Worm (Caenorhabditis elegans): ENCODE results near the gene Y57E12AL.1.

DNA sequence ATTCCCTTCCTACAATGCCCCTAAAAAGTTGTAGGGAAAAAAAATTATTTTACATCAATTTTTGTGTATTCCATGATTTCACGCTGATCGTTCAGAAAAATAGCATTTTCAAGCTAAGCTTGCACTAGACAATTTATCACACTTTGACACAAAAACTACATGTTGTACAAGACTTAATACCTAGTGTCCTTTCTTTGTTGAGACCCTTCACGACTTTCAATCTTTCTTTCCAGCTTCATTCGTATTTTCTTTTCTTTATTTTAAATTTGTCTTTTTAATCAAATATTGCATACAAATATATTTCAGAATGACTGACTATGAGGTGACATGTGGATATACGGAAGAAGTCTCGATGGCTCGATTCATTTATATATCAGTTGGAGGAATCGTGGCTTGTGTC, 14.3 kb upstream of the Y57E12AL.1 start, which contains the start of gene F20A1.2:
- TF ChIP-seq hmg-1.1 (GFP tag; IDR thresholded peaks at IDR 0.05) (no peak), ZK546.5 (tag; optimal IDR thresholded peaks at IDR 0.05) (no peak), ceh-32 (tag; optimal IDR thresholded peaks at IDR 0.05; ENCODE audit: poor library complexity) (no peak), tra-1 (GFP tag; IDR thresholded peaks at IDR 0.05) (no peak), nhr-41 (GFP tag; IDR thresholded peaks at IDR 0.05) (no peak), nhr-11 (tag; optimal IDR thresholded peaks at IDR 0.05) (no peak), nhr-237 (tag; optimal IDR thresholded peaks at IDR 0.05) (no peak), dmd-6 (GFP tag; IDR thresholded peaks at IDR 0.05) (no peak), ceh-62 (tag; optimal IDR thresholded peaks at IDR 0.05) (no peak), snpc-4 (tag; optimal IDR thresholded peaks at IDR 0.05) (no peak)

All from whole organism, L4 larva.